Fruit fly (Drosophila melanogaster): ENCODE results near the gene CG14384.

The CG14384 gene

dm6 chr3R:12967612-12968011, at the start of gene CG14384, which contains the start of gene grsm:
TSS of gene CG14384 (minus strand) at chr3R:12967712.
TSS of gene grsm (minus strand) at chr3R:12967712.
- TF ChIP-seq noc (tag; optimal IDR thresholded peaks at IDR 0.05), result no peak

dm6 chr3R:13015811-13016766, 48.6 kb upstream of the CG14384 start:
- TF ChIP-seq noc (tag; optimal IDR thresholded peaks at IDR 0.05), result peak; percentile 21

- TF ChIP-seq noc (tag; optimal IDR thresholded peaks at IDR 0.05), result no peak
Observed at dm6 chr3R:13015402-13015801, 47.9 kb upstream of the CG14384 start.

dm6 chr3R:13014168-13014881, 46.8 kb upstream of the CG14384 start:
- TF ChIP-seq noc (tag; optimal IDR thresholded peaks at IDR 0.05), result peak; percentile 31

- TF ChIP-seq noc (tag; optimal IDR thresholded peaks at IDR 0.05), result no peak
Observed at dm6 chr3R:13012990-13013389, 45.5 kb upstream of the CG14384 start.

dm6 chr3R:13012351-13012750, 44.8 kb upstream of the CG14384 start:
- peak; percentile 76 for TF ChIP-seq noc (tag; optimal IDR thresholded peaks at IDR 0.05)

dm6 chr3R:13011621-13011963, 44.1 kb upstream of the CG14384 start, which contains the start of gene CtBP:
TSS of gene CtBP (plus strand) at chr3R:13011649.
- no peak for TF ChIP-seq noc (tag; optimal IDR thresholded peaks at IDR 0.05)

dm6 chr3R:13010905-13011620, 43.6 kb upstream of the CG14384 start, which contains the start of gene CG8031:
TSS of gene CG8031 (minus strand) at chr3R:13011310.
- TF ChIP-seq noc (tag; optimal IDR thresholded peaks at IDR 0.05), result no peak

- no peak for TF ChIP-seq noc (tag; optimal IDR thresholded peaks at IDR 0.05)
Observed at dm6 chr3R:13009595-13009994, 42.1 kb upstream of the CG14384 start, which contains the start of gene CG11656. TSS of gene CG11656 (plus strand) at chr3R:13009895.

dm6 chr3R:12998234-12998591, 30.7 kb upstream of the CG14384 start:
- TF ChIP-seq noc (tag; optimal IDR thresholded peaks at IDR 0.05), result no peak

dm6 chr3R:12997550-12998233, 30.2 kb upstream of the CG14384 start, which contains the start of the genes CG17327, CG44194 and CG7518:
TSS of gene CG17327 (minus strand) at chr3R:12997726.
TSS of gene CG44194 (minus strand) at chr3R:12997726.
TSS of gene CG7518 (plus strand) at chr3R:12998089.
- TF ChIP-seq noc (tag; optimal IDR thresholded peaks at IDR 0.05), result no peak

- no peak for TF ChIP-seq noc (tag; optimal IDR thresholded peaks at IDR 0.05)
Observed at dm6 chr3R:12995522-12995921, 28.0 kb upstream of the CG14384 start, which contains the start of gene CG7488. TSS of gene CG7488 (plus strand) at chr3R:12995620.

dm6 chr3R:12995047-12995446, 27.5 kb upstream of the CG14384 start, which contains the start of gene yellow-f2:
TSS of gene yellow-f2 (minus strand) at chr3R:12995147.
- TF ChIP-seq noc (tag; optimal IDR thresholded peaks at IDR 0.05), result no peak

dm6 chr3R:12993018-12993417, 25.5 kb upstream of the CG14384 start, which contains the start of gene yellow-f:
TSS of gene yellow-f (minus strand) at chr3R:12993201.
- no peak for TF ChIP-seq noc (tag; optimal IDR thresholded peaks at IDR 0.05)

dm6 chr3R:12988411-12988810, 20.9 kb upstream of the CG14384 start, which contains the start of gene CG14383:
TSS of gene CG14383 (minus strand) at chr3R:12988511.
- TF ChIP-seq noc (tag; optimal IDR thresholded peaks at IDR 0.05), result no peak
